Worm (Caenorhabditis elegans) whole organism, L3 larva: Measurements from ENCODE around the gene snf-6.

Experiments
- R02D3.7 ChIP-seq: fragments of 150-350 bp; optimal IDR thresholded peaks from 2 replicates; lab custom pipeline; 2014; ENCODE audit warnings: missing biosample characterization, missing genetic modification characterization
- aly-2 ChIP-seq: fragments of 150-350 bp; optimal IDR thresholded peaks from 2 replicates; lab custom pipeline; 2014; ENCODE audit warnings: missing biosample characterization, missing genetic modification characterization
- ama-1 ChIP-seq: fragments of 150-350 bp; optimal IDR thresholded peaks from 2 replicates; lab custom pipeline; 2018
- elt-1 ChIP-seq: fragments of 150-350 bp; optimal IDR thresholded peaks from 2 replicates; lab custom pipeline; 2014; ENCODE audit warnings: missing biosample characterization, missing genetic modification characterization
- elt-2 ChIP-seq: sonication (generic microtip); optimal IDR thresholded peaks from 2 replicates; lab custom pipeline; 2016; ENCODE audit warnings: missing genetic modification reagents, mild to moderate bottlenecking, missing genetic modification characterization, missing compliant biosample characterization
- jun-1 ChIP-seq: fragments of 150-350 bp; optimal IDR thresholded peaks from 2 replicates; lab custom pipeline; 2014; ENCODE audit warnings: missing biosample characterization, missing genetic modification reagents, missing genetic modification characterization
- lin-15B ChIP-seq: fragments of 150-350 bp; optimal IDR thresholded peaks from 2 replicates; lab custom pipeline; 2014; ENCODE audit warnings: missing biosample characterization, missing genetic modification characterization
- nhr-11 ChIP-seq: fragments of 150-350 bp; optimal IDR thresholded peaks from 2 replicates; lab custom pipeline; 2014; ENCODE audit warnings: missing biosample characterization, missing genetic modification characterization
- nhr-25 ChIP-seq: sonication (generic microtip); optimal IDR thresholded peaks from 2 replicates; lab custom pipeline; 2017; ENCODE audit warnings: missing biosample characterization, missing genetic modification characterization
- sea-2 ChIP-seq: fragments of 150-350 bp; sonication (generic microtip); optimal IDR thresholded peaks from 4 replicates; lab custom pipeline; 2014; ENCODE audit warnings: missing biosample characterization, missing genetic modification reagents, missing genetic modification characterization
- skn-1 ChIP-seq: fragments of 150-350 bp; optimal IDR thresholded peaks from 2 replicates; lab custom pipeline; 2014; ENCODE audit warnings: missing biosample characterization, missing genetic modification characterization
- unc-62 ChIP-seq: fragments of 150-350 bp; sonication (generic microtip); optimal IDR thresholded peaks from 4 replicates; lab custom pipeline; 2014; ENCODE audit warnings: missing biosample characterization, missing genetic modification reagents, missing genetic modification characterization
- zag-1 ChIP-seq: fragments of 150-350 bp; optimal IDR thresholded peaks from 2 replicates; lab custom pipeline; 2014; ENCODE audit warnings: missing biosample characterization, missing genetic modification characterization
- ztf-11 ChIP-seq: fragments of 150-350 bp; optimal IDR thresholded peaks from 2 replicates; lab custom pipeline; 2014; ENCODE audit warnings: missing biosample characterization, missing genetic modification characterization

DNA sequence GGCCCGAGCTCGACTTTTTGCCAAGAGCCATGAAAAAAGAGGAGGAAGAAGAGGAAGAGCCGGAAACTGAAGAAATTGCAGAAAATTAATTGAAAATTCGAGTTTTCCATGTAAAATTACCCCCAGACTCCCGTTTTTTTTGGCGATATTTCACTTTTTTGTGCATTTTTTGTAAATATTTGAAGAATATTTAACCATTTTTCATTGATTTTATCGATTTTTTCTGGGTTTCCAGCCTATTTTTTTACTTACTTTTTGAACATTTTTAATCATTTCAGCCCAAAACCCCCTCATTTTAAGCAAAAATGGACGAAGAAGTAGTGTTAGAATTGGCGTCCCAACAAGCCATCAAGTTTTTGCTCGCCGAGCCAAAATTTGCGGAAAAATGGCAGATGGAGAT is 43.8 kb upstream of the snf-6 start, which contains the start of gene Y22D7AL.7:
- TF ChIP-seq R02D3.7 (no peak), ama-1 (no peak), aly-2 (tag; lab: Kevin White, UChicago) (no peak), nhr-11 (tag; lab: Kevin White, UChicago) (no peak), ztf-11 (no peak), lin-15B (no peak), nhr-25 (tag; lab: Kevin White, UChicago) (no peak), zag-1 (tag; lab: Kevin White, UChicago) (no peak), elt-2 (no peak), elt-1 (tag; lab: Kevin White, UChicago) (no peak), unc-62 (GFP tag; lab: Kevin White, UChicago) (no peak), skn-1 (no peak), sea-2 (no peak), jun-1 (no peak)
